Worm (Caenorhabditis elegans): Measurements from ENCODE around the gene cul-6.

- TF ChIP-seq ceh-16 (tag; optimal IDR thresholded peaks at IDR 0.05), result no peak
- TF ChIP-seq pha-4 (tag; optimal IDR thresholded peaks at IDR 0.05), result no peak
- no peak for TF ChIP-seq nhr-76 (tag; optimal IDR thresholded peaks at IDR 0.05)
- TF ChIP-seq pqm-1 (tag; optimal IDR thresholded peaks at IDR 0.05), result no peak
- TF ChIP-seq ceh-9 (tag; optimal IDR thresholded peaks at IDR 0.05), result no peak
- TF ChIP-seq lin-15B (tag; optimal IDR thresholded peaks at IDR 0.05), result no peak
- TF ChIP-seq fos-1 (tag; optimal IDR thresholded peaks at IDR 0.05), result no peak
- no peak for TF ChIP-seq aly-2 (tag; optimal IDR thresholded peaks at IDR 0.05)
- TF ChIP-seq nhr-77 (tag; optimal IDR thresholded peaks at IDR 0.05), result no peak
- TF ChIP-seq sea-2 (GFP tag; optimal IDR thresholded peaks at IDR 0.05), result no peak
- TF ChIP-seq ama-1 (optimal IDR thresholded peaks at IDR 0.05), result no peak
- no peak for TF ChIP-seq tbx-2 (tag; optimal IDR thresholded peaks at IDR 0.05)
- no peak for TF ChIP-seq skn-1 (tag; optimal IDR thresholded peaks at IDR 0.05)
Measured at ce11 chrIV:12570546-12570945, 19.7 kb downstream of the cul-6 start.

Measured in whole organism, L3 larva.